Worm (Caenorhabditis elegans): ENCODE measurements around the gene npr-27.

DNA sequence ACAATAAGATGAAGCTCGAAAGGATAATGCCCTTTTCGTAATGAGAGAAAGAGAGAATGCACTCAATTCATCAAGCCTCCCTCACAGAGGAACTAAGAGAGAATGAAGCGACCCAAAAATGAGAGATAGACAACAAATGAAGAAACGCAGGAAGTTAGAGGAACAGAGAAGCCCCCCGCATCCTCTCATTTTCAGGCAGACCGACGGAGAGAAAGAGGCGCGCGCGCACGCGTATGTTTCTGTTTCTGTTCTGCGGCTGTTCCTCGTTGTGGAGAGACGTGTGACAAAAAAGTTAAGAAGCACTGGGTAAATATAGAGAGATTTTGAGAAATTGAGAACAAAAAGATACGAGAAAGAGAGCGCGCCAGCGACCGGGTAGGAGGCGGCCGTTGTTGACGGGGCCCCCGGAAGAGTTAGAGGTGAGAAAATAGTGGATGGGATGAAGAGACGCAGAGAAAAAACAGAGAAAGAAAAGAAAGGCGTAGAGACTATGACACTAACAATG lies 14.6 kb downstream of the npr-27 start:
- TF ChIP-seq ama-1 (optimal IDR thresholded peaks at IDR 0.05) (no peak), ceh-30 (tag; optimal IDR thresholded peaks at IDR 0.05) (no peak), unc-86 (tag; optimal IDR thresholded peaks at IDR 0.05) (no peak), pqm-1 (tag; optimal IDR thresholded peaks at IDR 0.05) (no peak), ceh-45 (GFP tag; IDR thresholded peaks at IDR 0.05) (no peak), dmd-4 (tag; optimal IDR thresholded peaks at IDR 0.05; ENCODE audit: borderline replicate concordance) (no peak), dve-1 (tag; optimal IDR thresholded peaks at IDR 0.05) (no peak), pax-1 (tag; optimal IDR thresholded peaks at IDR 0.05) (no peak), K09A11.1 (tag; optimal IDR thresholded peaks at IDR 0.05; ENCODE audit: insufficient read depth) (no peak), nhr-11 (tag; optimal IDR thresholded peaks at IDR 0.05) (no peak), hlh-6 (tag; optimal IDR thresholded peaks at IDR 0.05) (peak; percentile 1)
